Fruit fly (Drosophila melanogaster) whole organism, embryonic: ENCODE measurements around the gene CG31275.

Experiments used
- Atf-2 ChIP-seq: fragments of 200-800 bp; sonication (Bioruptor generic); optimal IDR thresholded peaks from 2 replicates; lab custom pipeline; 2016; ENCODE audit warnings: missing biosample characterization, missing genetic modification characterization
- CG10321 ChIP-seq: fragments of 200-800 bp; sonication (Bioruptor generic); IDR thresholded peaks from 2 replicates; pipeline ENCODE4 v1.3.6; 2022; ENCODE audit warnings: missing biosample characterization, missing genetic modification characterization
- CG12942 ChIP-seq: fragments of 200-800 bp; sonication (Bioruptor generic); optimal IDR thresholded peaks from 3 replicates; lab custom pipeline; 2016; ENCODE audit warnings: missing biosample characterization, missing genetic modification characterization
- CG13123 ChIP-seq: fragments of 200-800 bp; sonication (Bioruptor generic); optimal IDR thresholded peaks from 2 replicates; lab custom pipeline; 2016; ENCODE audit warnings: missing biosample characterization, missing genetic modification characterization
- CG14014 ChIP-seq: fragments of 200-800 bp; sonication (Bioruptor generic); IDR thresholded peaks from 2 replicates; pipeline ENCODE4 v1.3.6; 2022; ENCODE audit warnings: missing biosample characterization, missing genetic modification characterization
- CG16813 ChIP-seq: fragments of 200-800 bp; sonication (Bioruptor generic); IDR thresholded peaks from 3 replicates; pipeline ENCODE4 v1.3.6; 2022; ENCODE audit warnings: missing biosample characterization, missing genetic modification characterization; ENCODE audit not compliant: partially characterized antibody
- CG17328 ChIP-seq: fragments of 200-800 bp; sonication (Bioruptor generic); IDR thresholded peaks from 2 replicates; pipeline ENCODE4 v1.3.6; 2022; ENCODE audit warnings: missing biosample characterization, missing genetic modification characterization
- CG18011 ChIP-seq: fragments of 200-800 bp; sonication (Bioruptor generic); optimal IDR thresholded peaks from 2 replicates; lab custom pipeline; 2017; ENCODE audit warnings: missing biosample characterization, missing genetic modification characterization, mild to moderate bottlenecking, moderate library complexity, missing genotype
- CG1832 ChIP-seq: fragments of 200-800 bp; sonication (Bioruptor generic); optimal IDR thresholded peaks from 2 replicates; lab custom pipeline; 2017; ENCODE audit warnings: missing biosample characterization, mild to moderate bottlenecking, missing genetic modification characterization, inconsistent platforms
- CG18599 ChIP-seq: fragments of 200-800 bp; sonication (Bioruptor generic); optimal IDR thresholded peaks from 3 replicates; lab custom pipeline; 2017; ENCODE audit warnings: missing biosample characterization, missing genetic modification characterization, mild to moderate bottlenecking, moderate library complexity, missing genetic modification reagents
- CG32772 ChIP-seq: fragments of 200-800 bp; sonication (Bioruptor generic); IDR thresholded peaks from 2 replicates; pipeline ENCODE4 v1.3.6; 2022; ENCODE audit warnings: missing biosample characterization, missing genetic modification characterization
- CG42726 ChIP-seq: fragments of 200-800 bp; sonication (Bioruptor generic); IDR thresholded peaks from 2 replicates; pipeline ENCODE4 v1.3.6; 2022; ENCODE audit warnings: missing biosample characterization, missing genetic modification characterization; ENCODE audit not compliant: partially characterized antibody
- CG5180 ChIP-seq: fragments of 200-800 bp; sonication (Bioruptor generic); optimal IDR thresholded peaks from 3 replicates; lab custom pipeline; 2017; ENCODE audit warnings: missing biosample characterization, missing genetic modification characterization, mild to moderate bottlenecking, moderate library complexity, missing genetic modification reagents
- CG6683 ChIP-seq: fragments of 200-800 bp; sonication (Bioruptor generic); optimal IDR thresholded peaks from 2 replicates; lab custom pipeline; 2017; ENCODE audit warnings: missing biosample characterization, mild to moderate bottlenecking, missing genetic modification characterization, missing genetic modification reagents
- CG6765 ChIP-seq: fragments of 200-800 bp; sonication (Bioruptor generic); optimal IDR thresholded peaks from 3 replicates; lab custom pipeline; 2017; ENCODE audit warnings: missing biosample characterization, mild to moderate bottlenecking, missing genetic modification characterization
- CG9817 ChIP-seq: fragments of 200-800 bp; sonication (Bioruptor generic); optimal IDR thresholded peaks from 2 replicates; lab custom pipeline; 2018; ENCODE audit warnings: missing biosample characterization, mild to moderate bottlenecking, missing genetic modification characterization, moderate library complexity
- CHES-1-like ChIP-seq: fragments of 200-800 bp; sonication (Bioruptor generic); optimal IDR thresholded peaks from 2 replicates; lab custom pipeline; 2016; ENCODE audit warnings: missing biosample characterization, missing genetic modification characterization
- Deaf1 ChIP-seq: fragments of 200-800 bp; optimal IDR thresholded peaks from 3 replicates; lab custom pipeline; 2019; ENCODE audit warnings: missing biosample characterization, mild to moderate bottlenecking, missing genetic modification characterization, moderate library complexity
- Dfd ChIP-seq, 2 experiments: fragments of >200 bp; optimal IDR thresholded peaks; 2 replicates each; lab custom pipeline; 2017; ENCODE audit warnings: missing biosample characterization in 2 of 2, missing genetic modification characterization in 2 of 2
- Fer3 ChIP-seq: fragments of 200-800 bp; sonication (Bioruptor generic); optimal IDR thresholded peaks from 2 replicates; lab custom pipeline; 2018; ENCODE audit warnings: missing biosample characterization, mild to moderate bottlenecking, missing genetic modification characterization, moderate library complexity
- Hsf ChIP-seq: fragments of 200-800 bp; sonication (Bioruptor generic); optimal IDR thresholded peaks from 3 replicates; lab custom pipeline; 2016; ENCODE audit warnings: missing biosample characterization, missing genetic modification characterization
- MTF-1 ChIP-seq: fragments of 200-800 bp; sonication (Bioruptor generic); optimal IDR thresholded peaks from 2 replicates; lab custom pipeline; 2018; ENCODE audit warnings: missing biosample characterization, mild to moderate bottlenecking, missing genetic modification characterization, borderline replicate concordance
- NC2α ChIP-seq: fragments of 200-800 bp; sonication (Bioruptor generic); optimal IDR thresholded peaks from 2 replicates; lab custom pipeline; 2016; ENCODE audit warnings: missing biosample characterization, missing genetic modification characterization
- Nf-YB ChIP-seq: fragments of 200-800 bp; sonication (Bioruptor generic); optimal IDR thresholded peaks from 3 replicates; lab custom pipeline; 2019; ENCODE audit warnings: missing biosample characterization, mild to moderate bottlenecking, missing genetic modification characterization, moderate library complexity
- Optix ChIP-seq: fragments of 200-800 bp; sonication (Bioruptor generic); IDR thresholded peaks from 3 replicates; pipeline ENCODE4 v1.3.6; 2022; ENCODE audit warnings: missing biosample characterization, missing genetic modification characterization
- PHDP ChIP-seq: fragments of 200-800 bp; sonication (Bioruptor generic); optimal IDR thresholded peaks from 3 replicates; lab custom pipeline; 2018; ENCODE audit warnings: missing biosample characterization, mild to moderate bottlenecking, missing genetic modification characterization, moderate library complexity
- Trl ChIP-seq, 3 experiments: fragments of >200 bp in 2 of 3; fragments of 200-800 bp in 1 of 3; sonication (Bioruptor generic) in 1 of 3; optimal IDR thresholded peaks; 2 replicates in 1 of 3; 3 replicates in 2 of 3; lab custom pipeline; 2016 to 2017; ENCODE audit warnings: missing biosample characterization in 1 of 3, missing genetic modification characterization in 1 of 3
- Xbp1 ChIP-seq: fragments of 200-800 bp; sonication (Bioruptor generic); optimal IDR thresholded peaks from 3 replicates; lab custom pipeline; 2016; ENCODE audit warnings: missing biosample characterization, mild to moderate bottlenecking, missing genetic modification characterization
- YL-1 ChIP-seq: fragments of 200-800 bp; sonication (Bioruptor generic); optimal IDR thresholded peaks from 3 replicates; lab custom pipeline; 2017; ENCODE audit warnings: missing biosample characterization, mild to moderate bottlenecking, missing genetic modification characterization
- ap ChIP-seq: fragments of 200-800 bp; sonication (Bioruptor generic); IDR thresholded peaks from 2 replicates; pipeline ENCODE4 v1.3.6; 2022; ENCODE audit warnings: missing biosample characterization, missing genetic modification characterization
- ash1 ChIP-seq: fragments of 200-800 bp; sonication (Bioruptor generic); optimal IDR thresholded peaks from 2 replicates; lab custom pipeline; 2018; ENCODE audit warnings: missing biosample characterization, mild to moderate bottlenecking, missing genetic modification characterization
- ato ChIP-seq: fragments of 200-800 bp; sonication (Bioruptor generic); IDR thresholded peaks from 2 replicates; pipeline ENCODE4 v1.3.6; 2022; ENCODE audit warnings: missing biosample characterization, missing genetic modification characterization; ENCODE audit not compliant: partially characterized antibody
- bbx ChIP-seq: fragments of 200-800 bp; sonication (Bioruptor generic); IDR thresholded peaks from 2 replicates; pipeline ENCODE4 v1.3.6; 2022; ENCODE audit warnings: missing biosample characterization, missing genetic modification characterization; ENCODE audit not compliant: partially characterized antibody
- cas ChIP-seq: fragments of 200-800 bp; sonication (Bioruptor generic); IDR thresholded peaks from 2 replicates; pipeline ENCODE4 v1.3.6; 2022; ENCODE audit warnings: missing biosample characterization, missing genetic modification characterization
- chinmo ChIP-seq: fragments of 200-800 bp; sonication (Bioruptor generic); IDR thresholded peaks from 4 replicates; pipeline ENCODE4 v1.3.6; 2022; ENCODE audit warnings: missing biosample characterization, missing genetic modification characterization; ENCODE audit not compliant: partially characterized antibody
- emc ChIP-seq: fragments of 200-800 bp; sonication (Bioruptor generic); optimal IDR thresholded peaks from 2 replicates; lab custom pipeline; 2016; ENCODE audit warnings: missing biosample characterization, missing genetic modification characterization
- hb ChIP-seq: fragments of 200-800 bp; sonication (Bioruptor generic); IDR thresholded peaks from 3 replicates; pipeline ENCODE4 v1.3.6; 2022; ENCODE audit warnings: missing biosample characterization, missing genetic modification characterization; ENCODE audit not compliant: partially characterized antibody
- hbn ChIP-seq: fragments of 200-800 bp; sonication (Bioruptor generic); IDR thresholded peaks from 2 replicates; pipeline ENCODE4 v1.3.6; 2022; ENCODE audit warnings: missing biosample characterization, missing genetic modification characterization; ENCODE audit not compliant: partially characterized antibody
- inv ChIP-seq: fragments of 200-800 bp; sonication (Bioruptor generic); IDR thresholded peaks from 2 replicates; pipeline ENCODE4 v1.3.6; 2022; ENCODE audit warnings: missing biosample characterization, missing genetic modification characterization; ENCODE audit not compliant: partially characterized antibody
- jumu ChIP-seq: fragments of 200-800 bp; sonication (Bioruptor generic); optimal IDR thresholded peaks from 3 replicates; lab custom pipeline; 2016; ENCODE audit warnings: missing biosample characterization, missing genetic modification characterization
- lola ChIP-seq, 3 experiments: fragments of >200 bp in 2 of 3; fragments of 200-800 bp in 1 of 3; sonication (Bioruptor generic) in 1 of 3; optimal IDR thresholded peaks; 2 replicates each; lab custom pipeline; 2017 to 2019; ENCODE audit warnings: missing biosample characterization in 3 of 3, missing genetic modification characterization in 3 of 3, mild to moderate bottlenecking in 1 of 3, moderate library complexity in 1 of 3
- luna ChIP-seq: fragments of 200-800 bp; sonication (Bioruptor generic); optimal IDR thresholded peaks from 2 replicates; lab custom pipeline; 2016; ENCODE audit warnings: missing biosample characterization, missing genetic modification characterization
- phol ChIP-seq: fragments of 200-800 bp; sonication (Bioruptor generic); optimal IDR thresholded peaks from 3 replicates; lab custom pipeline; 2018; ENCODE audit warnings: missing biosample characterization, mild to moderate bottlenecking, missing genetic modification characterization, moderate library complexity
- sd ChIP-seq: fragments of 200-800 bp; sonication (Bioruptor generic); optimal IDR thresholded peaks from 3 replicates; lab custom pipeline; 2018; ENCODE audit warnings: missing biosample characterization, mild to moderate bottlenecking, missing genetic modification characterization, moderate library complexity
- sob ChIP-seq: fragments of 200-800 bp; sonication (Bioruptor generic); IDR thresholded peaks from 2 replicates; pipeline ENCODE4 v1.3.6; 2022; ENCODE audit warnings: missing biosample characterization, missing genetic modification characterization
- sr ChIP-seq: fragments of 200-800 bp; sonication (Bioruptor generic); IDR thresholded peaks from 3 replicates; pipeline ENCODE4 v1.3.6; 2022; ENCODE audit warnings: missing biosample characterization, missing genetic modification characterization
- vvl ChIP-seq: fragments of 200-800 bp; sonication (Bioruptor generic); IDR thresholded peaks from 2 replicates; pipeline ENCODE4 v1.3.6; 2022; ENCODE audit warnings: missing biosample characterization, missing genetic modification characterization
- wor ChIP-seq: fragments of 200-800 bp; sonication (Bioruptor generic); IDR thresholded peaks from 2 replicates; pipeline ENCODE4 v1.3.6; 2022; ENCODE audit warnings: missing biosample characterization, missing genetic modification characterization
- z ChIP-seq: fragments of 200-800 bp; sonication (Bioruptor generic); IDR thresholded peaks from 3 replicates; pipeline ENCODE4 v1.3.6; 2022; ENCODE audit warnings: missing biosample characterization, missing genetic modification characterization

The CG31275 gene

dm6 chr3R:16734269-16734668 lies 16.9 kb downstream of the CG31275 start, which contains the start of gene Ubx (continued):
- TF ChIP-seq ash1 (peak; percentile 80), CG5180 (peak; percentile 61), hb (GFP tag; lab: Robert Waterston, UW) (no peak), NC2α (no peak), CG9817 (tag; lab: Kevin White, UChicago) (no peak), CG6683 (GFP tag; lab: Kevin White, UChicago) (no peak), CG42726 (peak; percentile 25; the same call in 1 of the 2 replicates), lola (GFP tag; optimal IDR thresholded peaks at IDR 0.05; lab: Kevin White, UChicago) (no peak), Fer3 (tag; lab: Kevin White, UChicago) (no peak), phol (tag; lab: Kevin White, UChicago) (no peak), Xbp1 (GFP tag; lab: Kevin White, UChicago) (no peak), ato (GFP tag; lab: Robert Waterston, UW) (0 out of 2 replicates have a peak, but pooled peaks have one; percentile 18), CG16813 (GFP tag; lab: Robert Waterston, UW) (peak; percentile 25; the same call in 1 of the 3 replicates), CG17328 (0 out of 2 replicates have a peak, but pooled peaks have one; percentile 5), cas (GFP tag; lab: Robert Waterston, UW) (no peak), luna (GFP tag; lab: Kevin White, UChicago) (no peak), CG32772 (no peak), Optix (GFP tag; lab: Robert Waterston, UW) (no peak), hbn (GFP tag; lab: Robert Waterston, UW) (no peak), wor (GFP tag; lab: Robert Waterston, UW) (no peak), Nf-YB (peak; percentile 89), z (GFP tag; lab: Robert Waterston, UW) (peak; percentile 99), CG14014 (GFP tag; lab: Robert Waterston, UW) (no peak), CG18599 (no peak), vvl (GFP tag; lab: Robert Waterston, UW) (peak; percentile 63; the same call in 1 of the 2 replicates), CG18011 (GFP tag; lab: Kevin White, UChicago) (no peak), inv (0 out of 2 replicates have a peak, but pooled peaks have one; percentile 43), chinmo (peak; percentile 95; the same call in 3 of the 4 replicates), Dfd (GFP tag; optimal IDR thresholded peaks at IDR 0.05; lab: Kevin White, UChicago) (no peak), Hsf (GFP tag; lab: Kevin White, UChicago) (no peak), ap (GFP tag; lab: Robert Waterston, UW) (no peak), MTF-1 (GFP tag; lab: Kevin White, UChicago) (no peak), jumu (GFP tag; lab: Kevin White, UChicago) (no peak), CHES-1-like (GFP tag; lab: Kevin White, UChicago) (no peak), PHDP (no peak), sd (tag; lab: Kevin White, UChicago) (peak; percentile 8), sob (no peak), CG12942 (GFP tag; lab: Kevin White, UChicago) (no peak), CG6765 (GFP tag; lab: Kevin White, UChicago) (no peak), CG10321 (GFP tag; lab: Robert Waterston, UW) (no peak), bbx (peak; percentile 81), Deaf1 (peak; percentile 32), YL-1 (no peak), Atf-2 (GFP tag; lab: Kevin White, UChicago) (no peak), sr (GFP tag; lab: Robert Waterston, UW) (peak; percentile 88), emc (GFP tag; lab: Kevin White, UChicago) (no peak), Trl (optimal IDR thresholded peaks at IDR 0.05; lab: Kevin White, UChicago) (peak; percentile 58 to 76), Trl (GFP tag; optimal IDR thresholded peaks at IDR 0.05; lab: Kevin White, UChicago) (no peak), CG1832 (GFP tag; lab: Kevin White, UChicago) (no peak), CG13123 (GFP tag; lab: Kevin White, UChicago) (no peak)
